Worm (Caenorhabditis elegans) whole organism, mixed stage, embryonic: ENCODE results near the gene ops-1.

Experiments
- ceh-43 ChIP-seq: fragments of 200-800 bp; sonication (Bioruptor generic); optimal IDR thresholded peaks from 2 replicates; lab custom pipeline; 2018; ENCODE audit warnings: mild to moderate bottlenecking, missing genetic modification characterization, moderate library complexity, missing compliant biosample characterization
- ces-1 ChIP-seq: fragments of 150-350 bp; optimal IDR thresholded peaks from 2 replicates; lab custom pipeline; 2014; ENCODE audit warnings: missing biosample characterization, missing genetic modification reagents, missing genetic modification characterization
- elt-3 ChIP-seq: fragments of 150-350 bp; optimal IDR thresholded peaks from 2 replicates; lab custom pipeline; 2014; ENCODE audit warnings: missing biosample characterization, missing genetic modification characterization
- ham-2 ChIP-seq: fragments of 200-800 bp; sonication (Bioruptor generic); optimal IDR thresholded peaks from 2 replicates; lab custom pipeline; 2018; ENCODE audit warnings: mild to moderate bottlenecking, missing genetic modification characterization, missing compliant biosample characterization
- lin-13 ChIP-seq: fragments of 150-350 bp; optimal IDR thresholded peaks from 2 replicates; lab custom pipeline; 2014; ENCODE audit warnings: missing biosample characterization, missing genetic modification characterization
- lsy-2 ChIP-seq: fragments of 150-350 bp; optimal IDR thresholded peaks from 2 replicates; lab custom pipeline; 2014; ENCODE audit warnings: missing biosample characterization, missing genetic modification characterization
- mab-5 ChIP-seq: fragments of 150-350 bp; optimal IDR thresholded peaks from 2 replicates; lab custom pipeline; 2014; ENCODE audit warnings: missing biosample characterization, missing genetic modification characterization
- nhr-12 ChIP-seq: fragments of 150-350 bp; optimal IDR thresholded peaks from 2 replicates; lab custom pipeline; 2014; ENCODE audit warnings: missing biosample characterization, missing genetic modification characterization
- nhr-237 ChIP-seq: fragments of 150-350 bp; optimal IDR thresholded peaks from 2 replicates; lab custom pipeline; 2014; ENCODE audit warnings: missing biosample characterization, missing genetic modification characterization
- tbx-8 ChIP-seq: fragments of 200-800 bp; sonication (Bioruptor generic); optimal IDR thresholded peaks from 2 replicates; lab custom pipeline; 2018; ENCODE audit warnings: mild to moderate bottlenecking, missing genetic modification characterization, moderate library complexity, missing compliant biosample characterization
- unc-39 ChIP-seq: fragments of 150-350 bp; optimal IDR thresholded peaks from 2 replicates; lab custom pipeline; 2014; ENCODE audit warnings: missing biosample characterization, missing genetic modification characterization
- unc-62 ChIP-seq: fragments of 150-350 bp; optimal IDR thresholded peaks from 2 replicates; lab custom pipeline; 2014; ENCODE audit warnings: missing biosample characterization, missing genetic modification reagents, missing genetic modification characterization

ce11 chrIV:6330790-6331189 lies 46.6 kb upstream of the ops-1 start:
- TF ChIP-seq elt-3 (tag; lab: Kevin White, UChicago) (no peak), ham-2 (no peak), unc-62 (GFP tag; lab: Kevin White, UChicago) (peak; percentile 49), nhr-237 (tag; lab: Kevin White, UChicago) (no peak), mab-5 (tag; lab: Kevin White, UChicago) (no peak), ces-1 (GFP tag; lab: Kevin White, UChicago) (no peak), ceh-43 (GFP tag; lab: Kevin White, UChicago) (no peak), lsy-2 (tag; lab: Kevin White, UChicago) (no peak), nhr-12 (tag; lab: Kevin White, UChicago) (no peak), lin-13 (tag; lab: Kevin White, UChicago) (no peak), unc-39 (no peak), tbx-8 (GFP tag; lab: Kevin White, UChicago) (no peak)
